Worm (Caenorhabditis elegans) whole organism, late embryonic: ENCODE data around the gene B0024.11.
A peak's percentile ranks its signal among the peaks of the same experiment; 100 is the strongest.

Experiments used
- C08G9.2 ChIP-seq: sonication (generic microtip); optimal IDR thresholded peaks from 2 replicates; lab custom pipeline; 2016; ENCODE audit warnings: mild to moderate bottlenecking, missing genetic modification characterization, moderate library complexity, missing compliant biosample characterization
- F13H6.1 ChIP-seq: sonication (generic microtip); optimal IDR thresholded peaks from 2 replicates; lab custom pipeline; 2016; ENCODE audit warnings: missing genetic modification characterization, missing compliant biosample characterization
- K02D7.2 ChIP-seq: sonication (generic microtip); optimal IDR thresholded peaks from 2 replicates; lab custom pipeline; 2017; ENCODE audit warnings: mild to moderate bottlenecking, missing genetic modification characterization, missing compliant biosample characterization
- T23F11.4 ChIP-seq: fragments of 200-800 bp; sonication (Bioruptor generic); optimal IDR thresholded peaks from 2 replicates; lab custom pipeline; 2018; ENCODE audit warnings: mild to moderate bottlenecking, missing genetic modification characterization, missing compliant biosample characterization
- Y22D7AL.16 ChIP-seq: sonication (generic microtip); optimal IDR thresholded peaks from 2 replicates; lab custom pipeline; 2016; ENCODE audit warnings: missing genetic modification characterization, missing compliant biosample characterization
- ahr-1 ChIP-seq: sonication (generic microtip); optimal IDR thresholded peaks from 2 replicates; lab custom pipeline; 2016; ENCODE audit warnings: missing genetic modification characterization, missing compliant biosample characterization
- ama-1 ChIP-seq: fragments of 150-350 bp; optimal IDR thresholded peaks from 2 replicates; lab custom pipeline; 2014
- ceh-18 ChIP-seq: sonication (generic microtip); optimal IDR thresholded peaks from 2 replicates; lab custom pipeline; 2016; ENCODE audit warnings: missing genetic modification characterization, missing compliant biosample characterization
- ceh-19 ChIP-seq: fragments of 200-800 bp; sonication (Bioruptor generic); optimal IDR thresholded peaks from 2 replicates; lab custom pipeline; 2018; ENCODE audit warnings: mild to moderate bottlenecking, missing genetic modification characterization, missing compliant biosample characterization
- ceh-2 ChIP-seq: sonication (generic microtip); optimal IDR thresholded peaks from 2 replicates; lab custom pipeline; 2016; ENCODE audit warnings: missing genotype, missing genetic modification characterization, missing compliant biosample characterization
- ceh-24 ChIP-seq: sonication (generic microtip); optimal IDR thresholded peaks from 2 replicates; lab custom pipeline; 2016; ENCODE audit warnings: mild to moderate bottlenecking, missing genetic modification characterization, missing compliant biosample characterization
- ceh-30 ChIP-seq: fragments of 150-350 bp; optimal IDR thresholded peaks from 2 replicates; lab custom pipeline; 2014; ENCODE audit warnings: missing biosample characterization, missing genetic modification characterization
- ceh-31 ChIP-seq: sonication (generic microtip); optimal IDR thresholded peaks from 2 replicates; lab custom pipeline; 2016; ENCODE audit warnings: missing genetic modification characterization, missing compliant biosample characterization
- ceh-34 ChIP-seq: sonication (generic microtip); optimal IDR thresholded peaks from 2 replicates; lab custom pipeline; 2016; ENCODE audit warnings: mild to moderate bottlenecking, missing genetic modification characterization, missing compliant biosample characterization
- ceh-45 ChIP-seq: fragments of 200-800 bp; sonication (Bioruptor generic); IDR thresholded peaks from 2 replicates; pipeline ENCODE4 v1.3.6; 2022; ENCODE audit warnings: missing genetic modification reagents, missing genetic modification characterization, missing compliant biosample characterization
- ceh-48 ChIP-seq: sonication (generic microtip); optimal IDR thresholded peaks from 2 replicates; lab custom pipeline; 2016; ENCODE audit warnings: missing genetic modification characterization, inconsistent platforms, missing compliant biosample characterization
- dmd-4 ChIP-seq: sonication (generic microtip); optimal IDR thresholded peaks from 2 replicates; lab custom pipeline; 2016; ENCODE audit warnings: borderline replicate concordance, missing genetic modification characterization, missing compliant biosample characterization
- elt-2 ChIP-seq: sonication (generic microtip); optimal IDR thresholded peaks from 2 replicates; lab custom pipeline; 2016; ENCODE audit warnings: missing genetic modification reagents, missing genetic modification characterization, missing compliant biosample characterization
- elt-4 ChIP-seq: sonication (generic microtip); optimal IDR thresholded peaks from 2 replicates; lab custom pipeline; 2016; ENCODE audit warnings: missing genetic modification characterization, missing compliant biosample characterization
- eyg-1 ChIP-seq: sonication (generic microtip); optimal IDR thresholded peaks from 2 replicates; lab custom pipeline; 2016; ENCODE audit warnings: missing genotype, missing genetic modification characterization, missing compliant biosample characterization
- gmeb-2 ChIP-seq: sonication (generic microtip); optimal IDR thresholded peaks from 2 replicates; lab custom pipeline; 2016; ENCODE audit warnings: missing genetic modification characterization, inconsistent platforms, missing compliant biosample characterization
- hlh-30 ChIP-seq: sonication (generic microtip); optimal IDR thresholded peaks from 2 replicates; lab custom pipeline; 2017; ENCODE audit warnings: antibody characterized with exemption, missing genetic modification characterization, missing compliant biosample characterization; ENCODE audit not compliant: insufficient read depth
- hlh-6 ChIP-seq: sonication (generic microtip); optimal IDR thresholded peaks from 2 replicates; lab custom pipeline; 2016; ENCODE audit warnings: missing genotype, missing genetic modification characterization, missing compliant biosample characterization
- hlh-8 ChIP-seq: sonication (generic microtip); optimal IDR thresholded peaks from 2 replicates; lab custom pipeline; 2016; ENCODE audit warnings: missing genotype, missing genetic modification characterization, missing compliant biosample characterization
- lim-6 ChIP-seq: sonication (generic microtip); optimal IDR thresholded peaks from 2 replicates; lab custom pipeline; 2016; ENCODE audit warnings: missing genetic modification characterization, missing compliant biosample characterization
- lin-11 ChIP-seq: fragments of 200-800 bp; sonication (Bioruptor generic); optimal IDR thresholded peaks from 2 replicates; lab custom pipeline; 2018; ENCODE audit warnings: mild to moderate bottlenecking, missing genetic modification characterization, missing compliant biosample characterization
- mec-3 ChIP-seq: sonication (generic microtip); optimal IDR thresholded peaks from 2 replicates; lab custom pipeline; 2016; ENCODE audit warnings: borderline replicate concordance, missing genetic modification characterization, missing compliant biosample characterization
- nfya-1 ChIP-seq: sonication (generic microtip); optimal IDR thresholded peaks from 2 replicates; lab custom pipeline; 2017; ENCODE audit warnings: missing genetic modification characterization, mild to moderate bottlenecking, missing compliant biosample characterization, antibody characterized with exemption, moderate library complexity
- nhr-232 ChIP-seq: sonication (generic microtip); optimal IDR thresholded peaks from 2 replicates; lab custom pipeline; 2016; ENCODE audit warnings: missing genetic modification characterization, missing compliant biosample characterization
- odd-2 ChIP-seq: sonication (generic microtip); optimal IDR thresholded peaks from 2 replicates; lab custom pipeline; 2017; ENCODE audit warnings: antibody characterized with exemption, mild to moderate bottlenecking, missing genetic modification characterization, missing compliant biosample characterization
- pha-2 ChIP-seq: sonication (generic microtip); optimal IDR thresholded peaks from 2 replicates; lab custom pipeline; 2017; ENCODE audit warnings: mild to moderate bottlenecking, missing genetic modification characterization, missing compliant biosample characterization
- pqm-1 ChIP-seq: sonication (generic microtip); optimal IDR thresholded peaks from 2 replicates; lab custom pipeline; 2016; ENCODE audit warnings: missing genetic modification characterization, missing compliant biosample characterization
- rnt-1 ChIP-seq: sonication (generic microtip); optimal IDR thresholded peaks from 2 replicates; lab custom pipeline; 2016; ENCODE audit warnings: missing genetic modification characterization, missing compliant biosample characterization
- sdc-2 ChIP-seq: sonication (generic microtip); optimal IDR thresholded peaks from 2 replicates; lab custom pipeline; 2016; ENCODE audit warnings: missing genotype, missing genetic modification characterization, missing compliant biosample characterization
- sox-2 ChIP-seq: fragments of 200-800 bp; sonication (Bioruptor generic); IDR thresholded peaks from 2 replicates; pipeline ENCODE4 v1.3.6; 2022; ENCODE audit warnings: missing genetic modification reagents, missing genetic modification characterization, missing compliant biosample characterization
- syd-9 ChIP-seq: sonication (generic microtip); optimal IDR thresholded peaks from 2 replicates; lab custom pipeline; 2016; ENCODE audit warnings: mild to moderate bottlenecking, missing genetic modification characterization, moderate library complexity, missing compliant biosample characterization
- tbx-2 ChIP-seq: sonication (generic microtip); optimal IDR thresholded peaks from 2 replicates; lab custom pipeline; 2016; ENCODE audit warnings: missing genetic modification characterization, missing compliant biosample characterization
- tbx-7 ChIP-seq: sonication (generic microtip); optimal IDR thresholded peaks from 2 replicates; lab custom pipeline; 2016; ENCODE audit warnings: missing genotype, missing genetic modification characterization, missing compliant biosample characterization
- ttx-3 ChIP-seq: sonication (generic microtip); optimal IDR thresholded peaks from 2 replicates; lab custom pipeline; 2016; ENCODE audit warnings: missing genetic modification reagents, missing genetic modification characterization, missing compliant biosample characterization
- unc-3 ChIP-seq, 2 experiments: fragments of 200-800 bp in 1 of 2; sonication (Bioruptor generic) in 1 of 2; sonication (generic microtip) in 1 of 2; conservative IDR thresholded peaks in 1 of 2; optimal IDR thresholded peaks in 1 of 2; 2 replicates each; pipeline versions ENCODE4 v1.3.6 to Lab custom; 2016 to 2022; ENCODE audit warnings: missing compliant biosample characterization in 2 of 2, missing genetic modification characterization in 2 of 2, missing genetic modification reagents in 1 of 2
- unc-42 ChIP-seq: sonication (generic microtip); optimal IDR thresholded peaks from 2 replicates; lab custom pipeline; 2016; ENCODE audit warnings: missing genotype, missing genetic modification characterization, missing compliant biosample characterization
- unc-55 ChIP-seq: sonication (generic microtip); optimal IDR thresholded peaks from 2 replicates; lab custom pipeline; 2017; ENCODE audit warnings: missing biosample characterization, missing genetic modification reagents, missing genetic modification characterization
- zip-5 ChIP-seq: sonication (generic microtip); optimal IDR thresholded peaks from 2 replicates; lab custom pipeline; 2016; ENCODE audit warnings: missing genetic modification characterization, missing compliant biosample characterization

The B0024.11 gene

DNA sequence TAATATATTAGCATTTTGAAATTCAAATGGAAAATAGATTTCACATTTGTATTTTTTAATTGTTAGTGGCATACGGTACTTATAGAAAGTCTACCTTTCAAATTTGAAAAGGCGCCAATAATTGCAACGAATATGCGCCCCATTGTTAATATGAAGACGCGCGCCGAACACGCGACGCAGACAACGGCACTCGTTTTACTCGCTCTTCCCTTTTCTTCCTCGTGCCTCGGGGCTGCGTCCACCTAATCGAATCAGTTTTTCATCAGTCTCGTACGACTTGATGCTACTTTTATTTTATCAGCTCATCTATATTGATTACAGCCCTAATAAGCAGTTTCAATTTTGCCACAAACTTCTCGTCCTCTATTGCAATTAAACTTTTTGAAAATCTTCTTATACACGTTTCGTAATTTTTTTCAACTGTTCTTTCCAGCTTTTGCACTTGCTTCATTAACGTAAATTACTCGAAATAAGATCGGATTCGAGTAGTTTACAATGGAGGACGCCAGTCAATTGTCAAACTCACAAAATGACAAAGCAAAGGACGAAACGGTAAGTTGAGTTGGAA, 42.6 kb upstream of the B0024.11 start, which contains the start of gene cash-1:
Gene cash-1 (plus strand): TSS at position 432 of the 568 bp plus-strand sequence.
- TF ChIP-seq ttx-3 (no peak), elt-2 (tag; lab: Kevin White, UChicago) (peak; percentile 15), pqm-1 (no peak), syd-9 (no peak), hlh-30 (tag; lab: Kevin White, UChicago) (peak; percentile 66), sox-2 (GFP tag; lab: Robert Waterston, UW) (no peak), nfya-1 (peak; percentile 39), mec-3 (no peak), lin-11 (tag; lab: Kevin White, UChicago) (no peak), sdc-2 (tag; lab: Kevin White, UChicago) (no peak), eyg-1 (no peak), hlh-6 (tag; lab: Kevin White, UChicago) (no peak), ceh-31 (tag; lab: Kevin White, UChicago) (peak; percentile 76), C08G9.2 (tag; lab: Kevin White, UChicago) (no peak), tbx-2 (tag; lab: Kevin White, UChicago) (peak; percentile 52), ceh-18 (tag; lab: Kevin White, UChicago) (peak; percentile 23), ceh-24 (tag; lab: Kevin White, UChicago) (no peak), ceh-19 (GFP tag; lab: Kevin White, UChicago) (no peak), tbx-7 (tag; lab: Kevin White, UChicago) (no peak), rnt-1 (tag; lab: Kevin White, UChicago) (no peak), unc-55 (no peak), unc-3 (GFP tag; conservative IDR thresholded peaks at IDR 0.05; lab: Robert Waterston, UW) (no peak), unc-3 (tag; optimal IDR thresholded peaks at IDR 0.05; lab: Kevin White, UChicago) (no peak), lim-6 (tag; lab: Kevin White, UChicago) (no peak), ceh-45 (GFP tag; lab: Robert Waterston, UW) (no peak), ceh-2 (tag; lab: Kevin White, UChicago) (peak; percentile 25), unc-42 (tag; lab: Kevin White, UChicago) (peak; percentile 94), T23F11.4 (GFP tag; lab: Kevin White, UChicago) (no peak), ceh-34 (tag; lab: Kevin White, UChicago) (peak; percentile 10), pha-2 (tag; lab: Kevin White, UChicago) (no peak)
- TF ChIP-seq, all 69 proteins: peak for 9

DNA sequence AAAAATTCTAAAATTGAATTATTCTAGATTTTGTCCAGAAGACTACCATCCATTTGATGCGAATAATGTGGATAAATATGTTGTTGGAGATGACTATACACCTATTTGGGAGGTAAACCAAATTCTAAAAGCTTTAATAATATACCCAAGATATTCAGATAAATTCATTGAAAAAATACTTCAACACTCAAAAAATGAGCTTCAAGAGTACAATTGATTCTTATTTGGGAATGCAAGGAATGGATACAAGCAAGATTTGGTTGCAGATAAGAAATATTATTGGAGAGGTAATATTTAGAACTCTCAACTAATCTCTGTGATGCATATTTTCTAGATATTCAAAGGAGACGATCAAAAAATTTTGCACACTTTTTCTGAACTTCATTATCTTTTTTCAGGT, 40.9 kb upstream of the B0024.11 start:
- TF ChIP-seq ahr-1 (tag; lab: Kevin White, UChicago) (no peak), gmeb-2 (no peak), pqm-1 (no peak), lin-11 (tag; lab: Kevin White, UChicago) (no peak), K02D7.2 (no peak), odd-2 (tag; lab: Kevin White, UChicago) (no peak), ceh-30 (tag; lab: Kevin White, UChicago) (no peak), F13H6.1 (tag; lab: Kevin White, UChicago) (no peak), hlh-8 (tag; lab: Kevin White, UChicago) (no peak), mec-3 (no peak), ceh-48 (tag; lab: Kevin White, UChicago) (no peak), Y22D7AL.16 (tag; lab: Kevin White, UChicago) (no peak)

DNA sequence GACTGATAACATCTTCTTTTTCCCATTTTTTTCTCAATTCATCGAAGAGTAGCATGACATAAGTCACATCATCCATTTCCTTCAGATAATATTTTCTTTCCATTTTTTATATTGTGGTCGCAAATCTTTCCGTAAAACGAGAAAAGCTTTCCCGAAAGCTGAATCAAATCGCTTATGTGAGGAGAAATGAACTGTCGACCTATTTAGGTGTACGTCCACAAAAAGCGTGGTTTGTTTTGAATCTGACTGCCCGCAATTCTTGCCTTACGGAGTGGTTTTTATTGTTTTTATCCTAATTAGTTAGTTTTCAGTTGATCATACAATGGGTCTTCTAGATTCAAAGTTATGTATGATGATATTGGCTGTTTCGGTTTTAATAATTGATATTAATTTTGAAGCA, 38.9 kb upstream of the B0024.11 start, which contains the start of gene ttll-15:
Gene ttll-15 (plus strand): TSS at position 301 of the 400 bp plus-strand sequence.
- TF ChIP-seq elt-4 (tag; lab: Kevin White, UChicago) (no peak), ama-1 (lab: Kevin White, UChicago) (no peak), K02D7.2 (no peak), zip-5 (tag; lab: Kevin White, UChicago) (no peak), sdc-2 (tag; lab: Kevin White, UChicago) (no peak), nhr-232 (tag; lab: Kevin White, UChicago) (no peak), lin-11 (tag; lab: Kevin White, UChicago) (no peak), tbx-2 (tag; lab: Kevin White, UChicago) (no peak), dmd-4 (tag; lab: Kevin White, UChicago) (no peak)
- TF ChIP-seq, all 69 proteins: peak for 0
